Worm (Caenorhabditis elegans) whole organism, L2 larva: Measurements from ENCODE around the gene gei-14.

Source experiments
- R02D3.7 ChIP-seq: fragments of 150-350 bp; optimal IDR thresholded peaks from 2 replicates; lab custom pipeline; 2014; ENCODE audit warnings: missing biosample characterization, missing genetic modification characterization
- ama-1 ChIP-seq: fragments of 150-350 bp; optimal IDR thresholded peaks from 2 replicates; lab custom pipeline; 2018; ENCODE audit warnings: inconsistent platforms
- lin-11 ChIP-seq: fragments of 150-350 bp; sonication (generic microtip); optimal IDR thresholded peaks from 2 replicates; lab custom pipeline; 2014; ENCODE audit warnings: missing biosample characterization, missing genetic modification characterization, inconsistent platforms, mixed read lengths
- lin-13 ChIP-seq: fragments of 150-350 bp; optimal IDR thresholded peaks from 2 replicates; lab custom pipeline; 2014; ENCODE audit warnings: missing biosample characterization, missing genetic modification reagents, missing genetic modification characterization
- lsy-2 ChIP-seq, 2 experiments: fragments of 150-350 bp in 1 of 2; sonication (generic microtip) in 1 of 2; optimal IDR thresholded peaks; 2 replicates each; lab custom pipeline; 2014 to 2017; ENCODE audit warnings: missing biosample characterization in 2 of 2, missing genetic modification characterization in 2 of 2
- nhr-129 ChIP-seq: fragments of 150-350 bp; optimal IDR thresholded peaks from 2 replicates; lab custom pipeline; 2014; ENCODE audit warnings: missing biosample characterization, missing genetic modification characterization
- nhr-23 ChIP-seq: fragments of 150-350 bp; optimal IDR thresholded peaks from 2 replicates; lab custom pipeline; 2014; ENCODE audit warnings: missing biosample characterization, missing genetic modification reagents, missing genetic modification characterization
- nhr-25 ChIP-seq: fragments of 150-350 bp; sonication (generic microtip); optimal IDR thresholded peaks from 3 replicates; lab custom pipeline; 2014; ENCODE audit warnings: missing biosample characterization, missing genetic modification characterization
- nhr-6 ChIP-seq: fragments of 150-350 bp; optimal IDR thresholded peaks from 2 replicates; lab custom pipeline; 2014; ENCODE audit warnings: missing biosample characterization, missing genetic modification characterization
- snpc-4 ChIP-seq: fragments of 150-350 bp; optimal IDR thresholded peaks from 2 replicates; lab custom pipeline; 2014; ENCODE audit warnings: missing biosample characterization, missing genetic modification characterization
- unc-55 ChIP-seq: fragments of 150-350 bp; sonication (generic microtip); optimal IDR thresholded peaks from 3 replicates; lab custom pipeline; 2014; ENCODE audit warnings: missing biosample characterization, missing genetic modification reagents, missing genetic modification characterization
- unc-62 ChIP-seq: fragments of 150-350 bp; optimal IDR thresholded peaks from 2 replicates; lab custom pipeline; 2014; ENCODE audit warnings: missing biosample characterization, missing genetic modification reagents, missing genetic modification characterization
- zag-1 ChIP-seq: fragments of 150-350 bp; optimal IDR thresholded peaks from 2 replicates; lab custom pipeline; 2014; ENCODE audit warnings: missing biosample characterization, missing genetic modification characterization
- ztf-11 ChIP-seq: sonication (generic microtip); optimal IDR thresholded peaks from 2 replicates; lab custom pipeline; 2017; ENCODE audit warnings: missing biosample characterization, missing genetic modification characterization

DNA sequence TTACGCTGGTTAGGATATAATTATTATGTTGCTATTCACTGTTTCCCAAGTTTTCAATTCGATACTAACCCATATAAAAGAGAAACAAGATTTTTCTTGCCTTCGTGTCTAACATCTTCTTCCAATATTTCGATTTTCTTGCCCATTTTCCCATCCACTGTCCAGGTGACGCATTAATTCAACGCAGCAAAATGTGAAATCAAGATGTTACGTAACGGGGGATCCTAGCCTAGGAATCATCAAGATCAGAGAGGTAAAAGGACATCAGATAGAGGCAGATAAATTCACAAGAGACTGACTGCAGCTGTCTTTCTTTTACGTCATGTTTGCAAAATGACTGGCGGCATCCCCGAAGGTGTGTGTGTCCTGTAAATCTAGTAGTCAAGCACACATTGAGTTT lies 51.4 kb downstream of the gei-14 start:
- TF ChIP-seq nhr-23 (tag; lab: Kevin White, UChicago), result no peak
- TF ChIP-seq unc-55 (GFP tag; lab: Kevin White, UChicago), result no peak
- TF ChIP-seq lin-11 (tag; lab: Kevin White, UChicago), result no peak
- no peak for TF ChIP-seq lin-13 (GFP tag; lab: Kevin White, UChicago)
- TF ChIP-seq nhr-129 (tag; lab: Kevin White, UChicago), result peak; percentile 9
- no peak for TF ChIP-seq snpc-4 (tag; lab: Kevin White, UChicago)
- no peak for TF ChIP-seq ztf-11 (tag; lab: Kevin White, UChicago)
- TF ChIP-seq R02D3.7, result no peak
- no peak for TF ChIP-seq lsy-2 (tag; optimal IDR thresholded peaks at IDR 0.05; lab: Kevin White, UChicago)
- TF ChIP-seq unc-62 (GFP tag; lab: Kevin White, UChicago), result no peak
- TF ChIP-seq nhr-25 (tag; lab: Kevin White, UChicago), result no peak
- TF ChIP-seq zag-1, result no peak
- TF ChIP-seq nhr-6, result no peak
- TF ChIP-seq ama-1, result no peak
